Worm (Caenorhabditis elegans): Measurements from ENCODE around the gene Y110A2AL.3.

The Y110A2AL.3 gene

DNA sequence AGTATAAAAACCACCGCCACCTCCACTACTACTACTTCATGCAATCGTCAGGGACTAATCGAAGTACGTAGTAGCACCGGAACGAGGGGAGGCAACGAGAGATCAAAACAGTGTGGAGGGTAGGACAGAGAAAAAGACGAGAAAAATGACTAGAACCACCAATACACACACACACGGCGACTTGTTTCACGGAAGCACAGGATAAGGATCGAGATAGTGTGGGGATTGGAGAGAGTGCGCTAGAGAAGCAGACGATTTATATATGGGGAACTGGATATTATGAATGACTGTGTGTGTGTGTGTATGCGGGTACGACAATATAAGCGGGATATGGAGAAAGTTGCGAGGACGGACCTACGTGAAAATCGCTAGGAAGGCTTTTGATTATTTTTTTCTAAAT, 12.1 kb upstream of the Y110A2AL.3 start:
- TF ChIP-seq ztf-29 (GFP tag; IDR thresholded peaks at IDR 0.05) (peak; percentile 34; the same call in 1 of the 2 replicates), cog-1 (tag; optimal IDR thresholded peaks at IDR 0.05) (no peak)

- TF ChIP-seq tab-1 (GFP tag; IDR thresholded peaks at IDR 0.05): no peak
Observed at ce11 chrII:2856114-2856513, 10.8 kb upstream of the Y110A2AL.3 start.

DNA sequence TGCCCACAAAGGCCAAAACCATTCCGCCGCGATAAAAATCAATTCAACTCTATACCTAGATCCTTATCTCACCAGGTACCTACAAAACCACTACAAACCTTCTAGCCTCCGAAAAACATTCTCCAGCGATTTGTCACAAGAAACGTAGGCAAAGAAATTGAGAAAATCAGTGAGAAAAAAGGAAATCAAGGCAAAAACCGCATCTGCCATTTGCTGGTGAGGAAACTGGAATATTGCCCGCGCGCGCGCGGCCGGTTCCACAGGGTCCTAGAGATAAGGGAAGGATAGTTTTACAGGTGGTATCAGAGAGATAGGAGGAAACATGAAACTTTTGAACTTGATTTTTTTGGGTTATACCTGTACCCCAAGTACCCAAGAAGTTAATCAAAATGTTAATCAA, 9.3 kb upstream of the Y110A2AL.3 start:
- TF ChIP-seq flt-1 (GFP tag; IDR thresholded peaks at IDR 0.05) (no peak), med-1 (GFP tag; optimal IDR thresholded peaks at IDR 0.05; ENCODE audit: insufficient read depth) (no peak), ztf-29 (GFP tag; IDR thresholded peaks at IDR 0.05) (no peak), tab-1 (GFP tag; IDR thresholded peaks at IDR 0.05) (no peak), ztf-23 (GFP tag; IDR thresholded peaks at IDR 0.05) (no peak), ref-1 (GFP tag; conservative IDR thresholded peaks at IDR 0.05) (no peak), cog-1 (tag; optimal IDR thresholded peaks at IDR 0.05) (no peak), T22C8.4 (GFP tag; IDR thresholded peaks at IDR 0.05) (no peak), klf-2 (GFP tag; conservative IDR thresholded peaks at IDR 0.05) (no peak)

- TF ChIP-seq med-1 (GFP tag; optimal IDR thresholded peaks at IDR 0.05; ENCODE audit: insufficient read depth): no peak
- TF ChIP-seq T22C8.4 (GFP tag; IDR thresholded peaks at IDR 0.05): no peak
- TF ChIP-seq flt-1 (GFP tag; IDR thresholded peaks at IDR 0.05): no peak
- no peak for TF ChIP-seq ztf-29 (GFP tag; IDR thresholded peaks at IDR 0.05)
Observed at ce11 chrII:2858851-2859250, 8.0 kb upstream of the Y110A2AL.3 start.

ce11 chrII:2859315-2859714, 7.6 kb upstream of the Y110A2AL.3 start:
- TF ChIP-seq ref-1 (GFP tag; conservative IDR thresholded peaks at IDR 0.05): no peak
- no peak for TF ChIP-seq tab-1 (GFP tag; IDR thresholded peaks at IDR 0.05)

DNA sequence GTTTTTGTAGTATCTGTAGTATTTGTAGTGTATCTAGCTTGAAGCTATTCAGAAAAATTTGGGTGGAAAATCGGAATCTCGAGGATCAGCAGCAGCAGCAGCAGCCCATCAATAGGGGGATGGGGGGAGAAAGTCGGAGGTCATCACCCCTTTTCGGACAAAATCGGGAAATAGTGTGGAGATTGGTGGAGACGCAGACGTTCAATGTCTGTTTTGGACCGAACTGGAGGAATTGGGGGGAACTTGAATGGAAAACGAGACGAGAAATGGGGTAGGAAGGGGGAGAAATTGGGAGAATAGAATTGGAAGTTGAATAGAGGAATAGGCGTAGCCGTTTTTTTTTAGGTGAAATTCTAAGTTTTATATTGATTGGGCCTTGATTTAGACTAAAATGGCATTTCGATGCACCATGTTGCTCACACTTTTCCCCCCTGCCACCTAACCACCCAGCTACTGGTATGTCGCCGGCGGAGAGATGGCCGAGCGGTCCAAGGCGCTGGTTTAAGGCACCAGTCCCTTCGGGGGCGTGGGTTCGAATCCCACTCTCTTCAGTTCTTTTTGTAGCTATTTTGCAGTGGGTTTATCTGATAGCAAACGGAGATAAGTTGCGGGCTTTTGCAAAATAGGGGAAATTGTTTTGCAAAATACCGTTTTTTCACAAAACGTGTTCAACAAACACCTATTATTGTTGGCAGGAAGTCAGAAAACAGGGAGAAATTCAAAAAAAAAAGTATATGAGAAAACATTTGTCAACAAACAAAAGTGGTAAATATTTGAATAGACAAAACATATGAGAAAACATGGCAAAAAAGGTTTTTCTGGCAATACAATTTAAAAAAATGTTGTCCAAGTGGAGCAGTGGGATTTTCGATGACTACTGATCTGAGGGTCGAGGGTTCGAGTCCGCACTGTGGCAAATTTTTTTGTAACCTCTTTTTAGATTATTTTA, 6.7 kb upstream of the Y110A2AL.3 start:
- TF ChIP-seq ztf-29 (GFP tag; IDR thresholded peaks at IDR 0.05) (no peak), tab-1 (GFP tag; IDR thresholded peaks at IDR 0.05) (peak; percentile 64), flt-1 (GFP tag; IDR thresholded peaks at IDR 0.05) (peak; percentile 81), ztf-23 (GFP tag; IDR thresholded peaks at IDR 0.05) (peak; percentile 52; the same call in 1 of the 2 replicates)

DNA sequence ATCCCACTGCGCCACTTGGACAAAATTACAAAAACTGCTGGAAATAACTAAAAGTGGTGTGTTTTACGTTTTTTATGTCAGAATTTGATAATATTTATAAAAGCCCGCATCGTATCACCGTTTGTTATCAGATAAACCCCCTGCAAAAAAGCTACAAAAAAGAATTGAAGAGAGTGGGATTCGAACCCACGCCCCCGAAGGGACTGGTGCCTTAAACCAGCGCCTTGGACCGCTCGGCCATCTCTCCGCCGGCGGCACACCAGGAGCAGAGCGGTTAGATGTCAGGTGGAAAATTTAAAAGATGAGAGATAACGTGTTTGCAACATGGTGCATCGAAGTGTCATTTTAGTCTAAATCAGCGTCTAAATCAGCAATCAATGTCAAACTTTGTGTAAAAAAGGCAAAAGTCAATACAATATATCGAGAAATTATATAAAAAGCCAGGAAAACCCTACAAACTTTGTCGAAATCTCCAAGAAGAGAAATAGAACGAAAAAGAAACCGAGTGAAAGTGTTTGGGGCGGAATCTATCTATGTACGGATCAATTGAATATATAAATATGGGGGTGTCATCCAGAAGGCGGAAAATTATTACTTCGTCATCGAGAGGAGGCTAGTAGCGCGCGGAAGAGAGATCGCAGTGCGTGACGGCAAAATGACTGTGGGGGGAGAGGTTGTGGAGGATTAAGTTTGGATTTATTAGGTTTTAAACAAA, 5.3 kb upstream of the Y110A2AL.3 start:
- TF ChIP-seq ztf-23 (GFP tag; IDR thresholded peaks at IDR 0.05) (0 out of 2 replicates have a peak, but pooled peaks have one; percentile 7), klf-2 (GFP tag; conservative IDR thresholded peaks at IDR 0.05) (no peak), flt-1 (GFP tag; IDR thresholded peaks at IDR 0.05) (0 out of 2 replicates have a peak, but pooled peaks have one; percentile 57), tab-1 (GFP tag; IDR thresholded peaks at IDR 0.05) (0 out of 2 replicates have a peak, but pooled peaks have one; percentile 46), med-1 (GFP tag; optimal IDR thresholded peaks at IDR 0.05; ENCODE audit: insufficient read depth) (no peak)

DNA sequence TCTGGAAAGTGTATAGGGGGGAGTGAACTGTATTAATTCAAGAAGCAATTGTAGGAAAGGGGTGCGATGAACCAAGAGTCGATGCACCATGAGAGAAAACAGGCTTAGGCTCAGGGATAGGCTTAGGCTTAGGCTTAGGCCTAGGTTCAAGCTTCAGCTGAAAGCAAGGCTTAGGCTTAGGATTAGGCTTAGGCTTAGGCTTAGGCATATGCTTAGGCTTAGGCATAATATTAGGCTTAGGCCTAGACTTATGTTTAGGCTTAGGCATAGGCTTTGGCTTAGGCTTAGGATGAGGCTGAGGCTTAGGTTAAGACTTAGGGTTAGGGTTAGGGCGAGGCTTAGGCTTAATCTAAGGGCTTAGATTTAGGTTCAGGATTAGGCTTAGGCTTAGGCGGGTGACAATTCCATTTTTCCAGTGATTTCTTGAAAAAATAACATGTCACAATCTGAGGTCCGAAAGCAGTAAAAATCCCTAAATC, 4.3 kb upstream of the Y110A2AL.3 start:
- TF ChIP-seq ztf-23 (GFP tag; IDR thresholded peaks at IDR 0.05) (no peak), ztf-29 (GFP tag; IDR thresholded peaks at IDR 0.05) (peak; percentile 8; the same call in 1 of the 2 replicates)

ce11 chrII:2864229-2864628, 2.6 kb upstream of the Y110A2AL.3 start, which contains the start of gene Y110A2AL.5:
Gene Y110A2AL.5 (plus strand): TSS chrII:2864529.
- TF ChIP-seq med-1 (GFP tag; optimal IDR thresholded peaks at IDR 0.05; ENCODE audit: insufficient read depth): no peak
- no peak for TF ChIP-seq T22C8.4 (GFP tag; IDR thresholded peaks at IDR 0.05)
- no peak for TF ChIP-seq ztf-23 (GFP tag; IDR thresholded peaks at IDR 0.05)
- TF ChIP-seq flt-1 (GFP tag; IDR thresholded peaks at IDR 0.05): no peak
- TF ChIP-seq tab-1 (GFP tag; IDR thresholded peaks at IDR 0.05): no peak
- no peak for TF ChIP-seq klf-2 (GFP tag; conservative IDR thresholded peaks at IDR 0.05)
- TF ChIP-seq ztf-29 (GFP tag; IDR thresholded peaks at IDR 0.05): no peak
- no peak for TF ChIP-seq ref-1 (GFP tag; conservative IDR thresholded peaks at IDR 0.05)
- TF ChIP-seq cog-1 (tag; optimal IDR thresholded peaks at IDR 0.05): no peak

ce11 chrII:2865355-2865754, 1.5 kb upstream of the Y110A2AL.3 start:
- TF ChIP-seq ref-1 (GFP tag; conservative IDR thresholded peaks at IDR 0.05) (no peak), T22C8.4 (GFP tag; IDR thresholded peaks at IDR 0.05) (no peak), flt-1 (GFP tag; IDR thresholded peaks at IDR 0.05) (no peak), ztf-29 (GFP tag; IDR thresholded peaks at IDR 0.05) (no peak), tab-1 (GFP tag; IDR thresholded peaks at IDR 0.05) (no peak), med-1 (GFP tag; optimal IDR thresholded peaks at IDR 0.05; ENCODE audit: insufficient read depth) (no peak), klf-2 (GFP tag; conservative IDR thresholded peaks at IDR 0.05) (no peak), cog-1 (tag; optimal IDR thresholded peaks at IDR 0.05) (no peak), ztf-23 (GFP tag; IDR thresholded peaks at IDR 0.05) (no peak)

Measured in whole organism, midembryonic.